ENCODE assay signal across 1 fruit fly cellular context in the genomic region with DNA sequence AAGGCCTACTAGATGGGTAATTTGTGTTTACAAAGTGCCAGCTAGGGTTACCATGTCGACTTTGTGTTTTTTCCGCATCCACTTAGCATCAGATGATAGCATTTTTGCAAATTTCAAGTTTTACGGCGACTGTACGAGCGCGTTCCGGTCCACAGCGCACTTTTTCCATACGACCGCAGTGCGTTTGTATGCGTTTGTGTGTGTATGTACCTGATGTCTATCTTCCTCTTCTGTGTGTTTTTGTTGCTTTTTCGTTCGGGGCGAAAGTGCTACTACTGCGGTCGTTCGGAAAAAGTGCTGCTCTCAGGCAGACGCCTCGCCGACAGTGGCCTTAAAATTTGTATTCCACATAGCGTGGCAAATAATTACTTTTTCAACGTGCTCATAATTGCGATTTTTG.
TF ChIP-seq lines count a peak whose summit lies in the region.

No protein-coding gene starts in this region.

TF ChIP-seq in whole organism, embryonic, 481 proteins besides CTCF, POLR2A, EP300 and RAD21 (continued from another document and continues in another):
- TF ChIP-seq CG8290 (GFP tag; optimal IDR thresholded peaks at IDR 0.05; lab: Kevin White, UChicago) (no peak), CG8290 (tag; optimal IDR thresholded peaks at IDR 0.05; lab: Kevin White, UChicago) (no peak), CG10209 (GFP tag; optimal IDR thresholded peaks at IDR 0.05; lab: Kevin White, UChicago) (no peak), gsb (GFP tag; IDR thresholded peaks at IDR 0.05; lab: Robert Waterston, UW) (no peak), HLH54F (GFP tag; optimal IDR thresholded peaks at IDR 0.05; lab: Kevin White, UChicago) (no peak), CG15696 (tag; optimal IDR thresholded peaks at IDR 0.05; lab: Kevin White, UChicago) (no peak), B-H1 (GFP tag; IDR thresholded peaks at IDR 0.05; lab: Robert Waterston, UW) (no peak), crol (GFP tag; IDR thresholded peaks at IDR 0.05; lab: Robert Waterston, UW) (no peak), prd (optimal IDR thresholded peaks at IDR 0.05; lab: Kevin White, UChicago) (no peak), prd (GFP tag; IDR thresholded peaks at IDR 0.05; lab: Robert Waterston, UW) (0 out of 3 replicates have a peak, but pooled peaks have one; percentile 27), CG4617 (GFP tag; optimal IDR thresholded peaks at IDR 0.05; lab: Kevin White, UChicago; ENCODE audit: borderline replicate concordance) (no peak), wor (GFP tag; IDR thresholded peaks at IDR 0.05; lab: Robert Waterston, UW) (no peak), CG6175 (GFP tag; IDR thresholded peaks at IDR 0.05; lab: Robert Waterston, UW) (0 out of 3 replicates have a peak, but pooled peaks have one; percentile 27), ab (GFP tag; optimal IDR thresholded peaks at IDR 0.05; lab: Kevin White, UChicago) (no peak), cad (GFP tag; optimal IDR thresholded peaks at IDR 0.05; lab: Kevin White, UChicago) (no peak), Vsx1 (GFP tag; optimal IDR thresholded peaks at IDR 0.05; lab: Kevin White, UChicago) (no peak), Abd-B (GFP tag; optimal IDR thresholded peaks at IDR 0.05; lab: Kevin White, UChicago) (no peak), gce (GFP tag; IDR thresholded peaks at IDR 0.05; lab: Robert Waterston, UW) (no peak), ken (GFP tag; IDR thresholded peaks at IDR 0.05; lab: Robert Waterston, UW) (0 out of 3 replicates have a peak, but pooled peaks have one; percentile 35), CG16779 (GFP tag; IDR thresholded peaks at IDR 0.05; lab: Robert Waterston, UW) (no peak), CG7372 (GFP tag; IDR thresholded peaks at IDR 0.05; lab: Robert Waterston, UW) (no peak), repo (GFP tag; optimal IDR thresholded peaks at IDR 0.05; lab: Kevin White, UChicago) (no peak), YL-1 (GFP tag; optimal IDR thresholded peaks at IDR 0.05; lab: Kevin White, UChicago) (peak; percentile 97), CG16815 (GFP tag; optimal IDR thresholded peaks at IDR 0.05; lab: Kevin White, UChicago) (no peak), Hey (tag; optimal IDR thresholded peaks at IDR 0.05; lab: Kevin White, UChicago) (no peak), CG9932 (GFP tag; IDR thresholded peaks at IDR 0.05; lab: Robert Waterston, UW) (no peak), CG16813 (GFP tag; IDR thresholded peaks at IDR 0.05; lab: Robert Waterston, UW; ENCODE audit: partially characterized antibody) (peak; percentile 20; the same call in 1 of the 3 replicates), CG12769 (tag; optimal IDR thresholded peaks at IDR 0.05; lab: Kevin White, UChicago) (peak; percentile 28), Hr39 (optimal IDR thresholded peaks at IDR 0.05; lab: Kevin White, UChicago) (no peak), CG5245 (GFP tag; optimal IDR thresholded peaks at IDR 0.05; lab: Kevin White, UChicago) (no peak), vnd (GFP tag; IDR thresholded peaks at IDR 0.05; lab: Robert Waterston, UW; ENCODE audit: partially characterized antibody) (no peak), Pdp1 (GFP tag; optimal IDR thresholded peaks at IDR 0.05; lab: Kevin White, UChicago) (no peak), Rx (GFP tag; IDR thresholded peaks at IDR 0.05; lab: Robert Waterston, UW) (no peak), CG42726 (GFP tag; IDR thresholded peaks at IDR 0.05; lab: Robert Waterston, UW; ENCODE audit: partially characterized antibody) (no peak), Hmx (GFP tag; optimal IDR thresholded peaks at IDR 0.05; lab: Kevin White, UChicago) (no peak), BtbVII (GFP tag; optimal IDR thresholded peaks at IDR 0.05; lab: Kevin White, UChicago) (no peak), CkIIα-i1 (GFP tag; IDR thresholded peaks at IDR 0.05; lab: Robert Waterston, UW) (no peak), CG34376 (GFP tag; optimal IDR thresholded peaks at IDR 0.05; lab: Kevin White, UChicago) (peak; percentile 29), abd-A (tag; optimal IDR thresholded peaks at IDR 0.05; lab: Kevin White, UChicago) (peak; percentile 22), CG8281 (tag; optimal IDR thresholded peaks at IDR 0.05; lab: Kevin White, UChicago) (no peak), CG30020 (tag; optimal IDR thresholded peaks at IDR 0.05; lab: Kevin White, UChicago) (no peak), bbx (GFP tag; IDR thresholded peaks at IDR 0.05; lab: Robert Waterston, UW; ENCODE audit: partially characterized antibody) (no peak; the same call in 1 of the 2 replicates), CG14860 (GFP tag; IDR thresholded peaks at IDR 0.05; lab: Robert Waterston, UW; ENCODE audit: partially characterized antibody) (0 out of 3 replicates have a peak, but pooled peaks have one; percentile 42), Bteb2 (GFP tag; optimal IDR thresholded peaks at IDR 0.05; lab: Kevin White, UChicago) (no peak), Scr (GFP tag; IDR thresholded peaks at IDR 0.05; lab: Robert Waterston, UW; ENCODE audit: partially characterized antibody) (no peak), nom (GFP tag; optimal IDR thresholded peaks at IDR 0.05; lab: Kevin White, UChicago) (peak; percentile 50), Antp (GFP tag; optimal IDR thresholded peaks at IDR 0.05; lab: Kevin White, UChicago) (no peak), Aef1 (GFP tag; IDR thresholded peaks at IDR 0.05; lab: Robert Waterston, UW) (peak; percentile 93), CG3726 (GFP tag; IDR thresholded peaks at IDR 0.05; lab: Robert Waterston, UW) (no peak), Myb (GFP tag; optimal IDR thresholded peaks at IDR 0.05; lab: Kevin White, UChicago) (no peak), CG12391 (tag; optimal IDR thresholded peaks at IDR 0.05; lab: Kevin White, UChicago) (no peak), CG7745 (tag; optimal IDR thresholded peaks at IDR 0.05; lab: Kevin White, UChicago) (no peak), fd102C (GFP tag; optimal IDR thresholded peaks at IDR 0.05; lab: Kevin White, UChicago) (no peak), sim (GFP tag; IDR thresholded peaks at IDR 0.05; lab: Robert Waterston, UW) (no peak), Dll (GFP tag; IDR thresholded peaks at IDR 0.05; lab: Robert Waterston, UW; ENCODE audit: partially characterized antibody) (no peak), CG31224 (GFP tag; IDR thresholded peaks at IDR 0.05; lab: Robert Waterston, UW) (no peak), CG2199 (GFP tag; IDR thresholded peaks at IDR 0.05; lab: Robert Waterston, UW) (peak; percentile 83; the same call in 2 of the 3 replicates), CG13624 (GFP tag; optimal IDR thresholded peaks at IDR 0.05; lab: Kevin White, UChicago) (no peak), HLH3B (GFP tag; IDR thresholded peaks at IDR 0.05; lab: Robert Waterston, UW) (no peak), Mes4 (GFP tag; optimal IDR thresholded peaks at IDR 0.05; lab: Kevin White, UChicago) (no peak), CG11695 (GFP tag; IDR thresholded peaks at IDR 0.05; lab: Robert Waterston, UW) (no peak), yki (optimal IDR thresholded peaks at IDR 0.05; lab: Kevin White, UChicago) (no peak), Fer1 (GFP tag; optimal IDR thresholded peaks at IDR 0.05; lab: Kevin White, UChicago) (no peak), CG10565 (GFP tag; optimal IDR thresholded peaks at IDR 0.05; lab: Kevin White, UChicago) (no peak), kni (GFP tag; optimal IDR thresholded peaks at IDR 0.05; lab: Kevin White, UChicago) (peak; percentile 3), Sin3A (optimal IDR thresholded peaks at IDR 0.05; lab: Kevin White, UChicago) (peak; percentile 29), CG8359 (GFP tag; optimal IDR thresholded peaks at IDR 0.05; lab: Kevin White, UChicago; ENCODE audit: borderline replicate concordance) (no peak), CoRest (tag; optimal IDR thresholded peaks at IDR 0.05; lab: Kevin White, UChicago) (peak; percentile 95), Atf3 (GFP tag; optimal IDR thresholded peaks at IDR 0.05; lab: Kevin White, UChicago) (no peak), CG12744 (GFP tag; optimal IDR thresholded peaks at IDR 0.05; lab: Kevin White, UChicago) (no peak), CG8944 (GFP tag; optimal IDR thresholded peaks at IDR 0.05; lab: Kevin White, UChicago) (no peak), D19B (GFP tag; optimal IDR thresholded peaks at IDR 0.05; lab: Kevin White, UChicago) (no peak), Opbp (GFP tag; IDR thresholded peaks at IDR 0.05; lab: Robert Waterston, UW; ENCODE audit: partially characterized antibody) (0 out of 3 replicates have a peak, but pooled peaks have one; percentile 7), unpg (GFP tag; optimal IDR thresholded peaks at IDR 0.05; lab: Kevin White, UChicago) (no peak), grn (GFP tag; optimal IDR thresholded peaks at IDR 0.05; lab: Kevin White, UChicago) (peak; percentile 96), cg (GFP tag; optimal IDR thresholded peaks at IDR 0.05; lab: Kevin White, UChicago) (peak; percentile 81), Deaf1 (tag; optimal IDR thresholded peaks at IDR 0.05; lab: Kevin White, UChicago) (peak; percentile 33), slp2 (GFP tag; optimal IDR thresholded peaks at IDR 0.05; lab: Kevin White, UChicago) (no peak), CG43689 (GFP tag; IDR thresholded peaks at IDR 0.05; lab: Robert Waterston, UW) (no peak), slbo (GFP tag; IDR thresholded peaks at IDR 0.05; lab: Robert Waterston, UW) (no peak), NK7.1 (GFP tag; optimal IDR thresholded peaks at IDR 0.05; lab: Kevin White, UChicago) (no peak), Lhr (GFP tag; optimal IDR thresholded peaks at IDR 0.05; lab: Kevin White, UChicago) (no peak), CG10321 (GFP tag; IDR thresholded peaks at IDR 0.05; lab: Robert Waterston, UW) (no peak), CG5180 (GFP tag; optimal IDR thresholded peaks at IDR 0.05; lab: Kevin White, UChicago) (peak; percentile 61), ci (GFP tag; IDR thresholded peaks at IDR 0.05; lab: Robert Waterston, UW) (0 out of 3 replicates have a peak, but pooled peaks have one; percentile 50), CG17186 (GFP tag; optimal IDR thresholded peaks at IDR 0.05; lab: Kevin White, UChicago) (no peak), ssp (GFP tag; IDR thresholded peaks at IDR 0.05; lab: Robert Waterston, UW) (no peak), CG17328 (GFP tag; IDR thresholded peaks at IDR 0.05; lab: Robert Waterston, UW) (no peak), Ets65A (GFP tag; lab: Kevin White, UChicago) (no peak), dysf (GFP tag; IDR thresholded peaks at IDR 0.05; lab: Robert Waterston, UW) (no peak), CG32772 (GFP tag; IDR thresholded peaks at IDR 0.05; lab: Robert Waterston, UW) (no peak), amos (GFP tag; IDR thresholded peaks at IDR 0.05; lab: Robert Waterston, UW; ENCODE audit: partially characterized antibody) (peak; percentile 31; the same call in 1 of the 2 replicates), Rfx (GFP tag; IDR thresholded peaks at IDR 0.05; lab: Robert Waterston, UW) (no peak), sqz (GFP tag; optimal IDR thresholded peaks at IDR 0.05; lab: Kevin White, UChicago) (no peak), CG10366 (GFP tag; IDR thresholded peaks at IDR 0.05; lab: Robert Waterston, UW) (no peak), salm (tag; optimal IDR thresholded peaks at IDR 0.05; lab: Kevin White, UChicago) (no peak), mam (GFP tag; optimal IDR thresholded peaks at IDR 0.05; lab: Kevin White, UChicago) (no peak), tx (GFP tag; optimal IDR thresholded peaks at IDR 0.05; lab: Kevin White, UChicago) (no peak), CG11723 (GFP tag; optimal IDR thresholded peaks at IDR 0.05; lab: Kevin White, UChicago) (no peak), ranshi (GFP tag; IDR thresholded peaks at IDR 0.05; lab: Robert Waterston, UW) (no peak), so (GFP tag; IDR thresholded peaks at IDR 0.05; lab: Robert Waterston, UW) (no peak), jigr1 (GFP tag; IDR thresholded peaks at IDR 0.05; lab: Robert Waterston, UW) (no peak), CG13296 (GFP tag; optimal IDR thresholded peaks at IDR 0.05; lab: Kevin White, UChicago) (no peak), sens-2 (GFP tag; IDR thresholded peaks at IDR 0.05; lab: Robert Waterston, UW) (no peak), gro (GFP tag; optimal IDR thresholded peaks at IDR 0.05; lab: Kevin White, UChicago) (no peak), CG8924 (tag; optimal IDR thresholded peaks at IDR 0.05; lab: Kevin White, UChicago) (peak; percentile 24), mirr (GFP tag; optimal IDR thresholded peaks at IDR 0.05; lab: Kevin White, UChicago) (peak; percentile 6), tio (GFP tag; optimal IDR thresholded peaks at IDR 0.05; lab: Kevin White, UChicago) (no peak), chm (GFP tag; IDR thresholded peaks at IDR 0.05; lab: Robert Waterston, UW) (peak; percentile 48; the same call in 1 of the 2 replicates), ems (GFP tag; optimal IDR thresholded peaks at IDR 0.05; lab: Kevin White, UChicago) (no peak), CG10543 (GFP tag; optimal IDR thresholded peaks at IDR 0.05; lab: Kevin White, UChicago) (peak; percentile 22), Atf-2 (GFP tag; optimal IDR thresholded peaks at IDR 0.05; lab: Kevin White, UChicago) (no peak), CG12219 (GFP tag; optimal IDR thresholded peaks at IDR 0.05; lab: Kevin White, UChicago) (no peak), CG18011 (GFP tag; optimal IDR thresholded peaks at IDR 0.05; lab: Kevin White, UChicago) (no peak), Xrp1 (GFP tag; IDR thresholded peaks at IDR 0.05; lab: Robert Waterston, UW) (no peak), exex (tag; optimal IDR thresholded peaks at IDR 0.05; lab: Kevin White, UChicago) (no peak), CG4360 (GFP tag; IDR thresholded peaks at IDR 0.05; lab: Robert Waterston, UW) (peak; percentile 98), sob (GFP tag; IDR thresholded peaks at IDR 0.05; lab: Robert Waterston, UW) (no peak), Dek (tag; optimal IDR thresholded peaks at IDR 0.05; lab: Kevin White, UChicago) (no peak), CG15269 (tag; optimal IDR thresholded peaks at IDR 0.05; lab: Kevin White, UChicago) (no peak), Blimp-1 (GFP tag; optimal IDR thresholded peaks at IDR 0.05; lab: Kevin White, UChicago) (peak; percentile 89), chinmo (GFP tag; IDR thresholded peaks at IDR 0.05; lab: Robert Waterston, UW; ENCODE audit: partially characterized antibody) (0 out of 4 replicates have a peak, but pooled peaks have one; percentile 65), Adf1 (GFP tag; IDR thresholded peaks at IDR 0.05; lab: Robert Waterston, UW) (peak; percentile 32; the same call in 1 of the 2 replicates), CG10267 (tag; optimal IDR thresholded peaks at IDR 0.05; lab: Kevin White, UChicago) (no peak), CG11398 (GFP tag; optimal IDR thresholded peaks at IDR 0.05; lab: Kevin White, UChicago) (no peak), sna (GFP tag; IDR thresholded peaks at IDR 0.05; lab: Robert Waterston, UW; ENCODE audit: partially characterized antibody) (no peak), jumu (GFP tag; optimal IDR thresholded peaks at IDR 0.05; lab: Kevin White, UChicago) (peak; percentile 29), Sox102F (GFP tag; optimal IDR thresholded peaks at IDR 0.05; lab: Kevin White, UChicago) (no peak), trh (GFP tag; optimal IDR thresholded peaks at IDR 0.05; lab: Kevin White, UChicago) (no peak)
